Fruit fly (Drosophila melanogaster) whole organism, adult: Measurements from ENCODE around the gene CG31301.

Experiments used
- CG11617 ChIP-seq: fragments of 200-800 bp; sonication (Bioruptor generic); optimal IDR thresholded peaks from 2 replicates; lab custom pipeline; 2017; ENCODE audit warnings: mild to moderate bottlenecking, missing biosample characterization, missing genetic modification reagents, missing genetic modification characterization
- CG12768 ChIP-seq: fragments of 200-800 bp; sonication (Bioruptor generic); optimal IDR thresholded peaks from 2 replicates; lab custom pipeline; 2017; ENCODE audit warnings: missing biosample characterization, missing genetic modification characterization, mild to moderate bottlenecking, moderate library complexity, missing genetic modification reagents
- CG14711 ChIP-seq: fragments of 200-800 bp; sonication (Bioruptor generic); optimal IDR thresholded peaks from 2 replicates; lab custom pipeline; 2018; ENCODE audit warnings: missing biosample characterization, mild to moderate bottlenecking, missing genetic modification characterization, moderate library complexity
- CG1620 ChIP-seq: fragments of 200-800 bp; sonication (Bioruptor generic); optimal IDR thresholded peaks from 2 replicates; lab custom pipeline; 2016; ENCODE audit warnings: missing biosample characterization, missing genetic modification characterization
- CG33017 ChIP-seq: fragments of 200-800 bp; sonication (Bioruptor generic); optimal IDR thresholded peaks from 2 replicates; lab custom pipeline; 2018; ENCODE audit warnings: missing biosample characterization, mild to moderate bottlenecking, missing genetic modification characterization, moderate library complexity
- CG5204 ChIP-seq: fragments of 200-800 bp; sonication (Bioruptor generic); optimal IDR thresholded peaks from 2 replicates; lab custom pipeline; 2016; ENCODE audit warnings: missing biosample characterization, missing genetic modification characterization
- CG7045 ChIP-seq: fragments of 200-800 bp; sonication (Bioruptor generic); optimal IDR thresholded peaks from 2 replicates; lab custom pipeline; 2017; ENCODE audit warnings: missing biosample characterization, mild to moderate bottlenecking, missing genetic modification characterization
- CG7101 ChIP-seq: fragments of 200-800 bp; sonication (Bioruptor generic); optimal IDR thresholded peaks from 2 replicates; lab custom pipeline; 2018; ENCODE audit warnings: missing biosample characterization, mild to moderate bottlenecking, missing genetic modification characterization, moderate library complexity
- Clk ChIP-seq: fragments of 200-800 bp; sonication (Bioruptor generic); optimal IDR thresholded peaks from 2 replicates; lab custom pipeline; 2017; ENCODE audit warnings: missing biosample characterization, missing genetic modification characterization
- Crg-1 ChIP-seq: fragments of 200-800 bp; sonication (Bioruptor generic); optimal IDR thresholded peaks from 2 replicates; lab custom pipeline; 2016; ENCODE audit warnings: missing biosample characterization, missing genetic modification characterization
- Hr96 ChIP-seq: fragments of 200-800 bp; sonication (Bioruptor generic); optimal IDR thresholded peaks from 2 replicates; lab custom pipeline; 2016; ENCODE audit warnings: missing biosample characterization, missing genetic modification characterization
- Mnt ChIP-seq: fragments of 200-800 bp; sonication (Bioruptor generic); optimal IDR thresholded peaks from 2 replicates; lab custom pipeline; 2016; ENCODE audit warnings: missing biosample characterization, mild to moderate bottlenecking, missing genetic modification characterization
- bab1 ChIP-seq: fragments of 200-800 bp; sonication (Bioruptor generic); optimal IDR thresholded peaks from 3 replicates; lab custom pipeline; 2019; ENCODE audit warnings: missing biosample characterization, mild to moderate bottlenecking, missing genetic modification characterization, moderate library complexity
- cic ChIP-seq: fragments of 200-800 bp; sonication (Bioruptor generic); optimal IDR thresholded peaks from 2 replicates; lab custom pipeline; 2017; ENCODE audit warnings: missing biosample characterization, mild to moderate bottlenecking, missing genetic modification characterization, moderate library complexity
- cnc ChIP-seq, 2 experiments: fragments of >200 bp; optimal IDR thresholded peaks; 2 replicates each; lab custom pipeline; 2017
- kay ChIP-seq: fragments of 200-800 bp; sonication (Bioruptor generic); peaks from one replicate; lab custom pipeline; 2016; ENCODE audit warnings: missing biosample characterization, missing genetic modification characterization, borderline replicate concordance
- ovo ChIP-seq: fragments of 200-800 bp; sonication (Bioruptor generic); optimal IDR thresholded peaks from 2 replicates; lab custom pipeline; 2016; ENCODE audit warnings: missing biosample characterization, missing genetic modification characterization
- pad ChIP-seq: fragments of 200-800 bp; sonication (Bioruptor generic); optimal IDR thresholded peaks from 3 replicates; lab custom pipeline; 2017; ENCODE audit warnings: missing biosample characterization, missing genetic modification characterization, mild to moderate bottlenecking, moderate library complexity, missing genetic modification reagents
- tj ChIP-seq: fragments of 200-800 bp; sonication (Bioruptor generic); optimal IDR thresholded peaks from 3 replicates; lab custom pipeline; 2017; ENCODE audit warnings: missing biosample characterization, mild to moderate bottlenecking, missing genetic modification characterization, moderate library complexity
- toe ChIP-seq: fragments of 200-800 bp; sonication (Bioruptor generic); optimal IDR thresholded peaks from 2 replicates; lab custom pipeline; 2016; ENCODE audit warnings: missing biosample characterization, missing genetic modification characterization

The CG31301 gene

dm6 chr3R:15375470-15375869, 29.5 kb downstream of the CG31301 start:
- TF ChIP-seq Mnt (GFP tag; lab: Kevin White, UChicago) (no peak), CG1620 (GFP tag; lab: Kevin White, UChicago) (no peak), tj (GFP tag; lab: Kevin White, UChicago) (no peak), toe (no peak), CG11617 (no peak), cic (no peak), Crg-1 (no peak), CG33017 (tag; lab: Kevin White, UChicago) (no peak), cnc (optimal IDR thresholded peaks at IDR 0.05; lab: Kevin White, UChicago) (no peak), CG7045 (GFP tag; lab: Kevin White, UChicago) (no peak), CG7101 (no peak)

- TF ChIP-seq tj (GFP tag; lab: Kevin White, UChicago) (no peak), CG5204 (no peak), Hr96 (no peak), CG14711 (tag; lab: Kevin White, UChicago) (no peak), CG7045 (GFP tag; lab: Kevin White, UChicago) (no peak), pad (GFP tag; lab: Kevin White, UChicago) (no peak)
Observed at dm6 chr3R:15379071-15379470, 33.1 kb downstream of the CG31301 start.

dm6 chr3R:15382851-15383250, 36.8 kb downstream of the CG31301 start, which contains the start of gene h-cup:
Gene h-cup, minus strand, starts transcription at chr3R:15382951.
- no peak for TF ChIP-seq CG33017 (tag; lab: Kevin White, UChicago)
- no peak for TF ChIP-seq CG1620 (GFP tag; lab: Kevin White, UChicago)
- no peak for TF ChIP-seq Mnt (GFP tag; lab: Kevin White, UChicago)
- TF ChIP-seq CG5204, result no peak
- no peak for TF ChIP-seq bab1
- no peak for TF ChIP-seq CG12768
- TF ChIP-seq ovo (GFP tag; lab: Kevin White, UChicago), result no peak
- TF ChIP-seq cnc (optimal IDR thresholded peaks at IDR 0.05; lab: Kevin White, UChicago), result no peak
- no peak for TF ChIP-seq Crg-1
- no peak for TF ChIP-seq CG14711 (tag; lab: Kevin White, UChicago)
- TF ChIP-seq Clk (GFP tag; lab: Kevin White, UChicago), result no peak
- no peak for TF ChIP-seq Hr96
- no peak for TF ChIP-seq cic
- no peak for TF ChIP-seq CG7101

DNA sequence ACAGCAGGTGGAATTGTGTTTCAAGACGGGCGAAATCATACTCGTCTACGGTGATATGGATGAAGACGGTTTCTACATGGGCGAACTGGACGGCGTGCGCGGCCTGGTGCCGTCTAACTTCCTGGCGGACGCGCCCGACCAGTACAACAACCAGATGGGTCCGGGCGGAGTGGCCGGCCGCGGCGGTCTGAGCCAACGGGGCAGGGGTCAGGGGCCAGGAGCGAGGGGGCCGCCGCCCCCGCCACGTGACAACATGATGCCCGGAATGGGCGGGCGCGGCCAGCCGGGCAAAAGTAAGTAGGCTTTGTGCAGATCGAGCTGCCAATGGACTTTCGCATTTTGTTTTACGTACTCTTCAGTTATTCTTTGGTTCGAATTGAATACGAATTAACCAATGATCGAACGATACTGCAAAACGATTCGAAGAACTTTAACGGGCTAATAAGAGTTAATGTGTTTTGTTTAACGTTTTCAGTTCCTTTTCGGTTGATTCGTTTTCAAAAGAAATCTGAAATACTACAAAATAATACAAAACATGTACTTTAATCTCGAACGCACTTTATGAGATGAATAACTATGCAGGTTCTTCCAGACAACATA, 47.3 kb downstream of the CG31301 start:
- TF ChIP-seq toe, result no peak
- TF ChIP-seq tj (GFP tag; lab: Kevin White, UChicago), result no peak
- no peak for TF ChIP-seq Clk (GFP tag; lab: Kevin White, UChicago)
- TF ChIP-seq CG7101, result no peak
- no peak for TF ChIP-seq kay (GFP tag; lab: Kevin White, UChicago)
- TF ChIP-seq CG5204, result no peak
- TF ChIP-seq CG11617, result no peak
- no peak for TF ChIP-seq bab1
- no peak for TF ChIP-seq CG1620 (GFP tag; lab: Kevin White, UChicago)
- no peak for TF ChIP-seq Mnt (GFP tag; lab: Kevin White, UChicago)
- TF ChIP-seq Crg-1, result no peak
